Fruit fly (Drosophila melanogaster) whole organism, pupa: ENCODE measurements around the gene chinmo.

Experiments
- CG10348 ChIP-seq: fragments of 200-800 bp; sonication (Bioruptor generic); IDR thresholded peaks from 2 replicates; pipeline ENCODE4 v1.3.6; 2022; ENCODE audit warnings: missing biosample characterization, missing genetic modification characterization
- CG13204 ChIP-seq: fragments of 200-800 bp; sonication (Bioruptor generic); optimal IDR thresholded peaks from 2 replicates; lab custom pipeline; 2018; ENCODE audit warnings: missing biosample characterization, mild to moderate bottlenecking, missing genetic modification characterization, moderate library complexity
- CG32121 ChIP-seq: fragments of 200-800 bp; sonication (Bioruptor generic); IDR thresholded peaks from 2 replicates; pipeline ENCODE4 v1.3.6; 2022; ENCODE audit warnings: missing biosample characterization, missing genetic modification characterization
- CG9948 ChIP-seq: fragments of 200-800 bp; sonication (Bioruptor generic); optimal IDR thresholded peaks from 2 replicates; lab custom pipeline; 2018; ENCODE audit warnings: missing biosample characterization, mild to moderate bottlenecking, missing genetic modification characterization, moderate library complexity
- fd96Ca ChIP-seq: fragments of 200-800 bp; sonication (Bioruptor generic); IDR thresholded peaks from 3 replicates; pipeline ENCODE4 v1.3.6; 2022; ENCODE audit warnings: missing biosample characterization, missing genetic modification characterization

- TF ChIP-seq CG9948 (tag; lab: Kevin White, UChicago) (no peak), CG32121 (GFP tag; lab: Robert Waterston, UW) (no peak), CG13204 (GFP tag; lab: Kevin White, UChicago) (no peak), CG10348 (no peak), fd96Ca (no peak)
Observed at dm6 chr2L:1637265-1637664, 13.8 kb upstream of the chinmo start.
